Worm (Caenorhabditis elegans): Measurements from ENCODE around the gene npp-8.

DNA sequence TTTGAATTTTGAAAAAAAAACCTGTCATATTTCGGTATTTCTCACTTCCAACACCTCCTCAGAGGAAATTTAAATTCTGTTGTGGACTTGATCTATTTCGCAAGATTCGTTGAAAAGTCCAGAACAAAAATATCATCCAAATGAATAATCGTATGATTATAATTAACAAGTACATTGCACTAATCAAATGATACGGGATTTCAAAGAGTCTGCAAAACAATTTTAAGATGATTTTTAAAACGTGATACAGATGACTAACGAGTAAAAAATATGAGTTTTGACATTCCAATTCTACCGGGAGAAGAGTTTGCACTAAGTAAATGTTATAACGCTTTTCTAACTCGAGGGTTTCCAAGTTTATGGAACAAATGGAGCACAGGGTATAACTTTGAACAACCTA is 73.3 kb downstream of the npp-8 start:
- TF ChIP-seq snpc-4 (tag; optimal IDR thresholded peaks at IDR 0.05) (no peak), nhr-77 (tag; optimal IDR thresholded peaks at IDR 0.05) (no peak), nhr-237 (tag; optimal IDR thresholded peaks at IDR 0.05) (no peak), unc-62 (GFP tag; optimal IDR thresholded peaks at IDR 0.05) (no peak), unc-39 (tag; optimal IDR thresholded peaks at IDR 0.05) (no peak), gmeb-1 (tag; optimal IDR thresholded peaks at IDR 0.05) (no peak), zag-1 (tag; optimal IDR thresholded peaks at IDR 0.05) (no peak), ztf-11 (tag; optimal IDR thresholded peaks at IDR 0.05) (no peak), lsy-2 (tag; optimal IDR thresholded peaks at IDR 0.05) (no peak), mdl-1 (tag; optimal IDR thresholded peaks at IDR 0.05) (no peak)

Data from whole organism, L2 larva.